Worm (Caenorhabditis elegans): ENCODE data around the gene K09D9.3.

DNA sequence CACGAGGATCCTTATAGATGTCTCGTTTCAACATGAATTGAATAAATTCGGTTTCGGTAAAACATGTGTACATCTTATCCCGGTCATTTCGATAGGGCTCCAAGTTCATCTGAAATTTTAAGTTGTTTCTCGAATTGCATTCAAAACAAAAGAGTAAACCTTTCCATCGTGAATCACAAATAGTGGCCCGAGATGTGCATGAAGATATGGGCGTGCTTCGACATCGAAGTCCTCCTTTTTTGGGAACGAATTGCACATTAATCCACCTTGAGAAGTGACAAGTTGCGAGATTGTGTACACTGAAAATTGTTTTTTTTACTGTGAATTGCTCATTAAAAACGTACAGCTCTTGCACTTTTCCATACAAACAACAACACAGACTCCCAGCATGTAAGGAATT lies 36.9 kb downstream of the K09D9.3 start:
- TF ChIP-seq unc-62 (GFP tag; optimal IDR thresholded peaks at IDR 0.05) (no peak), F16B12.6 (tag; optimal IDR thresholded peaks at IDR 0.05) (no peak), fkh-10 (GFP tag; optimal IDR thresholded peaks at IDR 0.05) (no peak), aly-2 (tag; optimal IDR thresholded peaks at IDR 0.05) (no peak), lsy-2 (tag; optimal IDR thresholded peaks at IDR 0.05) (no peak), lin-15B (tag; optimal IDR thresholded peaks at IDR 0.05) (no peak), mep-1 (tag; optimal IDR thresholded peaks at IDR 0.05) (no peak), ztf-4 (tag; optimal IDR thresholded peaks at IDR 0.05) (no peak), sox-4 (tag; optimal IDR thresholded peaks at IDR 0.05) (no peak), ama-1 (optimal IDR thresholded peaks at IDR 0.05) (no peak), elt-2 (tag; optimal IDR thresholded peaks at IDR 0.05) (no peak), vab-15 (tag; optimal IDR thresholded peaks at IDR 0.05) (no peak)

Data from whole organism, L1 larva.